Worm (Caenorhabditis elegans) whole organism, L1 larva: ENCODE data around the gene dss-1.

Source experiments
- blmp-1 ChIP-seq: fragments of 150-350 bp; optimal IDR thresholded peaks from 2 replicates; lab custom pipeline; 2014; ENCODE audit warnings: missing biosample characterization, missing genetic modification characterization
- ceh-88 ChIP-seq: fragments of 200-800 bp; sonication (Bioruptor generic); IDR thresholded peaks from 2 replicates; pipeline ENCODE4 v1.3.6; 2022; ENCODE audit warnings: missing genetic modification characterization, missing compliant biosample characterization
- ceh-90 ChIP-seq: sonication (generic microtip); optimal IDR thresholded peaks from 2 replicates; lab custom pipeline; 2016; ENCODE audit warnings: missing genetic modification characterization, missing compliant biosample characterization
- efl-1 ChIP-seq, 4 experiments: fragments of 150-350 bp; optimal IDR thresholded peaks in 3 of 4; peaks in 1 of 4; 1 replicate in 1 of 4; 2 replicates in 3 of 4; lab custom pipeline; 2014; ENCODE audit warnings: missing biosample characterization in 2 of 4, missing genetic modification characterization in 2 of 4, missing genetic modification reagents in 2 of 4
- fkh-8 ChIP-seq: sonication (generic microtip); optimal IDR thresholded peaks from 2 replicates; lab custom pipeline; 2016; ENCODE audit warnings: mild to moderate bottlenecking, missing genetic modification characterization, missing compliant biosample characterization
- fos-1 ChIP-seq: fragments of 150-350 bp; optimal IDR thresholded peaks from 2 replicates; lab custom pipeline; 2014; ENCODE audit warnings: missing biosample characterization, missing genetic modification characterization
- hlh-17 ChIP-seq: fragments of 200-800 bp; sonication (Bioruptor generic); optimal IDR thresholded peaks from 2 replicates; lab custom pipeline; 2018; ENCODE audit warnings: missing genetic modification characterization, mild to moderate bottlenecking, missing compliant biosample characterization, moderate library complexity, borderline replicate concordance
- lin-39 ChIP-seq: fragments of 150-350 bp; optimal IDR thresholded peaks from 2 replicates; lab custom pipeline; 2014; ENCODE audit warnings: missing biosample characterization, missing genetic modification reagents, missing genetic modification characterization
- mab-9 ChIP-seq: fragments of 200-800 bp; sonication (Bioruptor generic); IDR thresholded peaks from 2 replicates; pipeline ENCODE4 v1.3.6; 2022; ENCODE audit warnings: missing genetic modification reagents, missing genetic modification characterization, missing compliant biosample characterization
- nhr-76 ChIP-seq: sonication (generic microtip); optimal IDR thresholded peaks from 2 replicates; lab custom pipeline; 2017; ENCODE audit warnings: missing biosample characterization, missing genetic modification characterization
- pqm-1 ChIP-seq: sonication (generic microtip); optimal IDR thresholded peaks from 3 replicates; lab custom pipeline; 2017; ENCODE audit warnings: missing biosample characterization, missing genetic modification characterization
- skn-1 ChIP-seq: fragments of 150-350 bp; optimal IDR thresholded peaks from 2 replicates; lab custom pipeline; 2014; ENCODE audit warnings: missing biosample characterization, missing genetic modification characterization
- sup-37 ChIP-seq: fragments of 200-800 bp; sonication (Bioruptor generic); optimal IDR thresholded peaks from 2 replicates; lab custom pipeline; 2018; ENCODE audit warnings: mild to moderate bottlenecking, missing genetic modification characterization, missing compliant biosample characterization
- unc-30 ChIP-seq: sonication (generic microtip); optimal IDR thresholded peaks from 2 replicates; lab custom pipeline; 2017; ENCODE audit warnings: missing biosample characterization, missing genetic modification characterization

Gene dss-1

ce11 chrIII:1161946-1162345, 34.1 kb downstream of the dss-1 start:
- TF ChIP-seq fkh-8 (tag; lab: Kevin White, UChicago) = peak; percentile 10
- TF ChIP-seq ceh-90 (tag; lab: Kevin White, UChicago) = no peak
- TF ChIP-seq fos-1 (tag; lab: Kevin White, UChicago) = no peak
- TF ChIP-seq blmp-1 (tag; lab: Kevin White, UChicago) = no peak
- no peak for TF ChIP-seq nhr-76 (tag; lab: Kevin White, UChicago)

- TF ChIP-seq blmp-1 (tag; lab: Kevin White, UChicago) (peak; percentile 97), efl-1 (optimal IDR thresholded peaks at IDR 0.05; lab: Kevin White, UChicago) (no peak), efl-1 (GFP tag; optimal IDR thresholded peaks at IDR 0.05 in 1 of 2; lab: Kevin White, UChicago) (no peak), pqm-1 (tag; lab: Kevin White, UChicago) (no peak), mab-9 (GFP tag; lab: Robert Waterston, UW) (no peak)
Observed at ce11 chrIII:1151680-1152079, 44.4 kb downstream of the dss-1 start, which contains the start of gene cdh-12. cdh-12 (plus strand) TSS chrIII:1152044.

ce11 chrIII:1149472-1149871, 46.6 kb downstream of the dss-1 start:
- TF ChIP-seq lin-39 (tag; lab: Kevin White, UChicago) = no peak
- TF ChIP-seq ceh-88 (GFP tag; lab: Robert Waterston, UW) = no peak
- TF ChIP-seq blmp-1 (tag; lab: Kevin White, UChicago) = peak; percentile 96
- no peak for TF ChIP-seq hlh-17 (GFP tag; lab: Kevin White, UChicago)
- no peak for TF ChIP-seq skn-1 (tag; lab: Kevin White, UChicago)

- peak; percentile 100 for TF ChIP-seq blmp-1 (tag; lab: Kevin White, UChicago)
- no peak for TF ChIP-seq sup-37 (GFP tag; lab: Kevin White, UChicago)
Observed at ce11 chrIII:1147863-1148262, 48.2 kb downstream of the dss-1 start.

- TF ChIP-seq unc-30 (tag; lab: Kevin White, UChicago) (no peak), pqm-1 (tag; lab: Kevin White, UChicago) (no peak), efl-1 (optimal IDR thresholded peaks at IDR 0.05; lab: Kevin White, UChicago) (no peak), efl-1 (GFP tag; optimal IDR thresholded peaks at IDR 0.05 in 1 of 2; lab: Kevin White, UChicago) (peak in 1 of 2 experiments; percentile 76)
Observed at ce11 chrIII:1144816-1145215, 51.3 kb downstream of the dss-1 start.
